Worm (Caenorhabditis elegans): Measurements from ENCODE around the gene K11H12.1.

Gene K11H12.1

DNA sequence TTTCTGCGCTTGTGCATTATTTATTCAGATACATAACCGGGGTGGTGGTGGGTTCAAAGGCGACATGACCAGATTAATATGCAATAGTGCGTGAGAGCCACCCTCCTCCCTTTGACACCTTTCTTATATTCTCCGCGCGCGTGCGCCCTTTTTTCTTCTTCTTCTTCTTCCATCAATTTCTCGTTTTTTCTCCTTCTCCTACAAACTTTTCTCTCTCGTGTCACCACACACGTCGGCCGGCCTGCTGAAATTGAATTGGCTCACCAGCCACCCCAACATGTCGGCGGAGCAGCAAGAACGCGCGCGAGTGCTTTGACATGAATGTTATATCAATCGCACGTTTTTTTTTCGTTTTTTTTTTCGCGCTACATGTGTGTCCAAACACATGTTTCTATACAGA is 6.4 kb upstream of the K11H12.1 start:
- TF ChIP-seq nhr-28 (tag; optimal IDR thresholded peaks at IDR 0.05) (no peak), fkh-2 (tag; optimal IDR thresholded peaks at IDR 0.05) (no peak), nfya-1 (tag; optimal IDR thresholded peaks at IDR 0.05; ENCODE audit: insufficient read depth) (peak; percentile 5), lin-39 (tag; optimal IDR thresholded peaks at IDR 0.05) (no peak), nhr-12 (tag; optimal IDR thresholded peaks at IDR 0.05) (no peak), pqm-1 (tag; optimal IDR thresholded peaks at IDR 0.05) (no peak), nhr-67 (tag; optimal IDR thresholded peaks at IDR 0.05) (no peak), hmg-11 (tag; optimal IDR thresholded peaks at IDR 0.05) (peak; percentile 64)

DNA sequence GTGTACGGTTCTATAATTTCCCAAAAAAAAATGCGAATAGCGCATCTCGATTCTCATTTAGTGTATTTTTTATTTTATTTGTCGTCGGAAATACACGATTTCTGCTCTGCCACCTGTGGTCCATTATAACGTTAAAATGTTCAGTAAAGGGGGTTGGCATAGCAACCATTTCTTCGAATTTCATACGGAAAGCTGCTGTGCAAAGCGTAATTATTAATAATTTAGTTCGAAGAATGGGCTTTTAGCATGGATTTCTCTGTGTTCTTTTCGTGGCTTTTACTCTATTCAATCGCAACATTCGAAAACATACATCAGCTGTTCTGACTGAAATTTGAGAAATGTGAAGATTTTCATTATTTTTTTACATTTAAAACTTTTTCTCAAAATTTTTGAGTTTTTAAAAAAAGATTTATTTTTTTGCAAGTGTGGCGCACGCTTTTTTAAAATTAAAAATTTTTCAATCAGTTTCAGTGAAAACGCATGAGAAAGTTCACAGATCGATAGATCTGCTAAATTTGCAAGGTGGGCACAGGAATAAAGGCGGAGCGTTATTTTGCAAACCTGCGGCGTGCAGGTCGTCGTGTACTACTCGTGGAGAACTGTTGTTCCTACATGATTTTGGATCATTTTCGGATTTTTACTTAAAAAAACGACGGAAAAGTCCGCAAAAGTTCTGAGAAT is 5.4 kb upstream of the K11H12.1 start:
- TF ChIP-seq nhr-28 (tag; optimal IDR thresholded peaks at IDR 0.05) = no peak
- TF ChIP-seq pha-4 (tag; optimal IDR thresholded peaks at IDR 0.05) = peak; percentile 28
- peak; percentile 6 for TF ChIP-seq elt-2 (tag; optimal IDR thresholded peaks at IDR 0.05)

DNA sequence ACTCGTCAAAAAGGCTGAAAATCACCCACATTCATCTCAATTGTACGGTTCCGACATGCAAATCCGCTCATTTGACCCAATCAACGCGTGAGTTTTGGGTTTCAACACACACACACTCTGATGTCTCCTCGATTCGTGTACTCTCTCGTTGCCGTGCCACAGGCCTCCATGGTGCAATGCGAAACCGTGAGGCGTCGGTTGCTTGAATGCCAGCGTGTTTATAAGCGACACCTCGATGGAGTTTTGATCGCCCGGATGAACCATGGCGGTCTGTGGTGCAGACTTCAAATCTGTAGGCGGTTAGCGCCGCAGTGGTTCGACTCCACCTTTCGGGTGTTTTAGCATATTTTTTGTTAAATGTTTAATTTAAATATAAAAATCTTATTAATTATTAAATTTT is 4.7 kb upstream of the K11H12.1 start:
- TF ChIP-seq jun-1 (tag; optimal IDR thresholded peaks at IDR 0.05) = no peak
- TF ChIP-seq nhr-23 (tag; optimal IDR thresholded peaks at IDR 0.05) = peak; percentile 5
- no peak for TF ChIP-seq hmg-11 (tag; optimal IDR thresholded peaks at IDR 0.05)
- TF ChIP-seq ceh-28 (tag; optimal IDR thresholded peaks at IDR 0.05) = no peak
- no peak for TF ChIP-seq nhr-67 (tag; optimal IDR thresholded peaks at IDR 0.05)
- TF ChIP-seq lin-39 (tag; optimal IDR thresholded peaks at IDR 0.05) = peak; percentile 65
- no peak for TF ChIP-seq mdl-1 (tag; optimal IDR thresholded peaks at IDR 0.05)
- no peak for TF ChIP-seq ztf-11 (tag; optimal IDR thresholded peaks at IDR 0.05)
- TF ChIP-seq pqm-1 (tag; optimal IDR thresholded peaks at IDR 0.05) = no peak
- TF ChIP-seq elt-1 (tag; optimal IDR thresholded peaks at IDR 0.05) = no peak
- no peak for TF ChIP-seq ceh-16 (tag; optimal IDR thresholded peaks at IDR 0.05)
- peak; percentile 22 for TF ChIP-seq elt-2 (tag; optimal IDR thresholded peaks at IDR 0.05)
- no peak for TF ChIP-seq ceh-9 (tag; optimal IDR thresholded peaks at IDR 0.05)
- no peak for TF ChIP-seq aly-2 (tag; optimal IDR thresholded peaks at IDR 0.05)
- no peak for TF ChIP-seq eor-1 (tag; optimal IDR thresholded peaks at IDR 0.05)
- TF ChIP-seq fkh-2 (tag; optimal IDR thresholded peaks at IDR 0.05) = no peak
- TF ChIP-seq mml-1 (tag; optimal IDR thresholded peaks at IDR 0.05) = no peak
- peak; percentile 58 for TF ChIP-seq nfya-1 (tag; optimal IDR thresholded peaks at IDR 0.05; ENCODE audit: insufficient read depth)
- TF ChIP-seq pha-4 (tag; optimal IDR thresholded peaks at IDR 0.05) = peak; percentile 13
- TF ChIP-seq ztf-4 (tag; optimal IDR thresholded peaks at IDR 0.05) = no peak
- TF ChIP-seq elt-3 (tag; optimal IDR thresholded peaks at IDR 0.05) = no peak
- peak; percentile 76 for TF ChIP-seq ama-1 (optimal IDR thresholded peaks at IDR 0.05)
- TF ChIP-seq skn-1 (tag; optimal IDR thresholded peaks at IDR 0.05) = peak; percentile 40
- no peak for TF ChIP-seq nhr-76 (tag; optimal IDR thresholded peaks at IDR 0.05)
- TF ChIP-seq fos-1 (tag; optimal IDR thresholded peaks at IDR 0.05) = no peak
- TF ChIP-seq zag-1 (tag; optimal IDR thresholded peaks at IDR 0.05) = no peak
- no peak for TF ChIP-seq fkh-10 (GFP tag; optimal IDR thresholded peaks at IDR 0.05)
- peak; percentile 45 for TF ChIP-seq lin-15B (tag; optimal IDR thresholded peaks at IDR 0.05)
- TF ChIP-seq snpc-4 (tag; optimal IDR thresholded peaks at IDR 0.05) = peak; percentile 98
- TF ChIP-seq nhr-43 (tag; optimal IDR thresholded peaks at IDR 0.05; ENCODE audit: poor library complexity, severe bottlenecking) = no peak
- no peak for TF ChIP-seq nhr-28 (tag; optimal IDR thresholded peaks at IDR 0.05)
- TF ChIP-seq egl-27 (tag; optimal IDR thresholded peaks at IDR 0.05) = no peak
- TF ChIP-seq nhr-237 (tag; optimal IDR thresholded peaks at IDR 0.05) = no peak
- TF ChIP-seq nhr-77 (tag; optimal IDR thresholded peaks at IDR 0.05) = no peak
- TF ChIP-seq ZK546.5 (tag; optimal IDR thresholded peaks at IDR 0.05) = no peak
- peak; percentile 40 for TF ChIP-seq R02D3.7 (tag; optimal IDR thresholded peaks at IDR 0.05)
- TF ChIP-seq lsy-12 (tag; optimal IDR thresholded peaks at IDR 0.05) = peak; percentile 13
- no peak for TF ChIP-seq unc-39 (tag; optimal IDR thresholded peaks at IDR 0.05)
- TF ChIP-seq ceh-82 (tag; optimal IDR thresholded peaks at IDR 0.05) = no peak
- no peak for TF ChIP-seq nhr-25 (tag; optimal IDR thresholded peaks at IDR 0.05)
- no peak for TF ChIP-seq daf-12 (tag; optimal IDR thresholded peaks at IDR 0.05)
- TF ChIP-seq unc-62 (GFP tag; optimal IDR thresholded peaks at IDR 0.05) = no peak
